Worm (Caenorhabditis elegans) whole organism, early embryonic: ENCODE data around the gene srg-1.

Source experiments
- ama-1 ChIP-seq: fragments of 150-350 bp; optimal IDR thresholded peaks from 2 replicates; lab custom pipeline; 2014
- ceh-13 ChIP-seq: fragments of 200-800 bp; sonication (Bioruptor generic); optimal IDR thresholded peaks from 2 replicates; lab custom pipeline; 2018; ENCODE audit warnings: mild to moderate bottlenecking, missing genetic modification characterization, missing compliant biosample characterization
- hmg-4 ChIP-seq: fragments of 200-800 bp; sonication (Bioruptor generic); optimal IDR thresholded peaks from 2 replicates; lab custom pipeline; 2018; ENCODE audit warnings: mild to moderate bottlenecking, missing genetic modification characterization, missing compliant biosample characterization
- sea-1 ChIP-seq: fragments of 200-800 bp; sonication (Bioruptor generic); conservative IDR thresholded peaks from 2 replicates; pipeline ENCODE4 v1.3.6; 2022; ENCODE audit warnings: missing genetic modification characterization, missing compliant biosample characterization
- tbx-11 ChIP-seq: fragments of 200-800 bp; sonication (Bioruptor generic); IDR thresholded peaks from 2 replicates; pipeline ENCODE4 v1.3.6; 2022; ENCODE audit warnings: missing genetic modification characterization, missing compliant biosample characterization

DNA sequence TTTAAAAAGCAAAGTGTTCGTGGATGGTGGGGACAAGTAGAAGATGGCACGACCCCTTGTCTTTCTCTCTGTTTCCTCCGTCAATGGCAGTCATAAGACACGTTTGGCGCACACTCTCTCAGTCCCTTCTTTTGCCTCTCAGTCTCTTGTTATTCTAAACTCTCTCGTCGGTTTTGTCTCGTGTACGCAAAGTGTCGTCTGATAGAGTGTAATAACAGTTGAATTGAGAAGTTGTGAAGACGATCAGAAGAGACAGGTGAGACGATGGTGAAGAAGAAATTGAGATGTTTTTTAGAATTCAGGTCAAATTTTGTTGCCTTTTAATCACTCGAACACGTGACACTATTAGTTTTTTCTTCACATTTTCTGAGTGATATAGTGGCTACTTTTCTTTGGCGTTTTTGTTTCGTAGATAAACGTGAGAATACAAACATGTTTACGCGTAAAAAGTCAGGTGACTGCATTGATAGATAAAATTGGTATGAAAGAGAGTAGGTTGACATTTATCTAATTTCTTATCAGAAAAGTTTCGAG, 45.0 kb upstream of the srg-1 start, which contains the start of gene F47D12.9:
- TF ChIP-seq tbx-11 = no peak
- no peak for TF ChIP-seq sea-1
- no peak for TF ChIP-seq ceh-13 (GFP tag; lab: Kevin White, UChicago)
- no peak for TF ChIP-seq hmg-4
- TF ChIP-seq ama-1 = no peak
